Worm (Caenorhabditis elegans) whole organism, L4/young adult: Measurements from ENCODE around the gene R10D12.13.

ENCODE experiments used
- W03F9.2 ChIP-seq: fragments of 150-350 bp; optimal IDR thresholded peaks from 2 replicates; lab custom pipeline; 2014; ENCODE audit warnings: missing biosample characterization, missing genetic modification characterization
- him-1 ChIP-seq: sonication (generic microtip); optimal IDR thresholded peaks from 2 replicates; lab custom pipeline; 2016; ENCODE audit warnings: missing genotype, missing genetic modification reagents, missing genetic modification characterization, missing compliant biosample characterization

ce11 chrV:13958247-13958646, 4.0 kb upstream of the R10D12.13 start, which contains the start of gene R10D12.10:
- no peak for TF ChIP-seq him-1
- no peak for TF ChIP-seq W03F9.2 (tag; lab: Kevin White, UChicago)
